Fruit fly (Drosophila melanogaster) whole organism, embryonic: Measurements from ENCODE around the gene CG8159.
A peak's percentile ranks its signal among the peaks of the same experiment; 100 is the strongest.

Source experiments
- Antp ChIP-seq: fragments of 200-800 bp; sonication (Bioruptor generic); optimal IDR thresholded peaks from 3 replicates; lab custom pipeline; 2016; ENCODE audit warnings: missing biosample characterization, missing genetic modification characterization
- Atf6 ChIP-seq: fragments of 200-800 bp; sonication (Bioruptor generic); IDR thresholded peaks from 2 replicates; pipeline ENCODE4 v1.3.6; 2022; ENCODE audit warnings: missing biosample characterization, missing genetic modification characterization
- Bteb2 ChIP-seq: fragments of 200-800 bp; sonication (Bioruptor generic); optimal IDR thresholded peaks from 2 replicates; lab custom pipeline; 2016; ENCODE audit warnings: missing biosample characterization, missing genetic modification characterization
- CG10979 ChIP-seq: fragments of 200-800 bp; sonication (Bioruptor generic); optimal IDR thresholded peaks from 2 replicates; lab custom pipeline; 2018; ENCODE audit warnings: missing biosample characterization, mild to moderate bottlenecking, missing genetic modification characterization, moderate library complexity
- CG12391 ChIP-seq: fragments of 200-800 bp; sonication (Bioruptor generic); optimal IDR thresholded peaks from 3 replicates; lab custom pipeline; 2018; ENCODE audit warnings: missing biosample characterization, mild to moderate bottlenecking, missing genetic modification characterization, moderate library complexity
- CG14441 ChIP-seq: fragments of 200-800 bp; sonication (Bioruptor generic); IDR thresholded peaks from 2 replicates; pipeline ENCODE4 v1.3.6; 2022; ENCODE audit warnings: missing biosample characterization, missing genetic modification characterization
- CG14710 ChIP-seq: fragments of 200-800 bp; sonication (Bioruptor generic); optimal IDR thresholded peaks from 3 replicates; lab custom pipeline; 2019; ENCODE audit warnings: missing biosample characterization, mild to moderate bottlenecking, missing genetic modification characterization, moderate library complexity
- CG15601 ChIP-seq: fragments of 200-800 bp; sonication (Bioruptor generic); optimal IDR thresholded peaks from 3 replicates; lab custom pipeline; 2019; ENCODE audit warnings: missing biosample characterization, mild to moderate bottlenecking, missing genetic modification characterization, moderate library complexity
- CG17186 ChIP-seq: fragments of 200-800 bp; sonication (Bioruptor generic); optimal IDR thresholded peaks from 3 replicates; lab custom pipeline; 2017; ENCODE audit warnings: missing biosample characterization, missing genetic modification reagents, missing genetic modification characterization
- CG17359 ChIP-seq: fragments of 200-800 bp; sonication (Bioruptor generic); optimal IDR thresholded peaks from 3 replicates; lab custom pipeline; 2018; ENCODE audit warnings: missing biosample characterization, mild to moderate bottlenecking, missing genetic modification characterization, moderate library complexity
- CG17361 ChIP-seq: fragments of 200-800 bp; sonication (Bioruptor generic); IDR thresholded peaks from 3 replicates; pipeline ENCODE4 v1.3.6; 2022; ENCODE audit warnings: missing biosample characterization, missing genetic modification characterization
- CG18599 ChIP-seq: fragments of 200-800 bp; sonication (Bioruptor generic); optimal IDR thresholded peaks from 3 replicates; lab custom pipeline; 2017; ENCODE audit warnings: missing biosample characterization, missing genetic modification characterization, mild to moderate bottlenecking, moderate library complexity, missing genetic modification reagents
- CG2712 ChIP-seq: fragments of 200-800 bp; optimal IDR thresholded peaks from 3 replicates; lab custom pipeline; 2019; ENCODE audit warnings: missing biosample characterization, mild to moderate bottlenecking, missing genetic modification characterization, moderate library complexity
- CG3065 ChIP-seq: fragments of 200-800 bp; sonication (Bioruptor generic); optimal IDR thresholded peaks from 2 replicates; lab custom pipeline; 2016; ENCODE audit warnings: missing biosample characterization, missing genetic modification characterization
- CG31365 ChIP-seq: fragments of 200-800 bp; sonication (Bioruptor generic); optimal IDR thresholded peaks from 2 replicates; lab custom pipeline; 2018; ENCODE audit warnings: missing biosample characterization, mild to moderate bottlenecking, missing genetic modification characterization
- CG6254 ChIP-seq: fragments of 200-800 bp; sonication (Bioruptor generic); optimal IDR thresholded peaks from 3 replicates; lab custom pipeline; 2017; ENCODE audit warnings: mild to moderate bottlenecking, missing biosample characterization, missing genetic modification reagents, missing genetic modification characterization
- CG8478 ChIP-seq: fragments of >200 bp; optimal IDR thresholded peaks from 2 replicates; lab custom pipeline; 2018
- CG9727 ChIP-seq: fragments of 200-800 bp; sonication (Bioruptor generic); optimal IDR thresholded peaks from 3 replicates; lab custom pipeline; 2017; ENCODE audit warnings: missing biosample characterization, mild to moderate bottlenecking, missing genetic modification characterization
- CkIIα-i1 ChIP-seq: fragments of 200-800 bp; sonication (Bioruptor generic); IDR thresholded peaks from 2 replicates; pipeline ENCODE4 v1.3.6; 2022; ENCODE audit warnings: missing biosample characterization, missing genetic modification characterization
- Dp ChIP-seq: fragments of 200-800 bp; sonication (Bioruptor generic); optimal IDR thresholded peaks from 2 replicates; lab custom pipeline; 2018; ENCODE audit warnings: missing biosample characterization, mild to moderate bottlenecking, missing genetic modification characterization, moderate library complexity
- ERR ChIP-seq: fragments of 200-800 bp; sonication (Bioruptor generic); optimal IDR thresholded peaks from 2 replicates; lab custom pipeline; 2016; ENCODE audit warnings: missing biosample characterization, missing genetic modification characterization
- Gsc ChIP-seq: fragments of 200-800 bp; sonication (Bioruptor generic); IDR thresholded peaks from 2 replicates; pipeline ENCODE4 v1.3.6; 2022; ENCODE audit warnings: missing biosample characterization, missing genetic modification characterization
- Hsf ChIP-seq: fragments of 200-800 bp; sonication (Bioruptor generic); optimal IDR thresholded peaks from 3 replicates; lab custom pipeline; 2016; ENCODE audit warnings: missing biosample characterization, missing genetic modification characterization
- Ptx1 ChIP-seq: fragments of 200-800 bp; sonication (Bioruptor generic); IDR thresholded peaks from 2 replicates; pipeline ENCODE4 v1.3.6; 2022; ENCODE audit warnings: missing biosample characterization, missing genetic modification characterization
- Stat92E ChIP-seq, 3 experiments: fragments of >200 bp in 2 of 3; fragments of 200-800 bp in 1 of 3; sonication (Bioruptor generic) in 1 of 3; optimal IDR thresholded peaks; 2 replicates each; lab custom pipeline; 2017 to 2019; ENCODE audit warnings: missing biosample characterization in 3 of 3, missing genetic modification characterization in 3 of 3, mild to moderate bottlenecking in 1 of 3, moderate library complexity in 1 of 3
- Xbp1 ChIP-seq: fragments of 200-800 bp; sonication (Bioruptor generic); optimal IDR thresholded peaks from 3 replicates; lab custom pipeline; 2016; ENCODE audit warnings: missing biosample characterization, mild to moderate bottlenecking, missing genetic modification characterization
- aop ChIP-seq: fragments of 200-800 bp; sonication (Bioruptor generic); IDR thresholded peaks from 2 replicates; pipeline ENCODE4 v1.3.6; 2022; ENCODE audit warnings: missing biosample characterization, missing genetic modification characterization
- btn ChIP-seq: fragments of 200-800 bp; sonication (Bioruptor generic); optimal IDR thresholded peaks from 2 replicates; lab custom pipeline; 2016; ENCODE audit warnings: missing biosample characterization, missing genetic modification characterization
- cg ChIP-seq: fragments of 200-800 bp; sonication (Bioruptor generic); optimal IDR thresholded peaks from 3 replicates; lab custom pipeline; 2019; ENCODE audit warnings: missing biosample characterization, mild to moderate bottlenecking, missing genetic modification characterization, moderate library complexity
- chn ChIP-seq: fragments of 200-800 bp; sonication (Bioruptor generic); optimal IDR thresholded peaks from 2 replicates; lab custom pipeline; 2016; ENCODE audit warnings: missing biosample characterization, missing genetic modification characterization
- ci ChIP-seq: fragments of 200-800 bp; sonication (Bioruptor generic); IDR thresholded peaks from 3 replicates; pipeline ENCODE4 v1.3.6; 2022; ENCODE audit warnings: missing biosample characterization, missing genetic modification characterization
- dmrt99B ChIP-seq: fragments of 200-800 bp; sonication (Bioruptor generic); optimal IDR thresholded peaks from 2 replicates; lab custom pipeline; 2018; ENCODE audit warnings: missing biosample characterization, mild to moderate bottlenecking, missing genetic modification characterization, moderate library complexity
- dysf ChIP-seq: fragments of 200-800 bp; sonication (Bioruptor generic); IDR thresholded peaks from 3 replicates; pipeline ENCODE4 v1.3.6; 2022; ENCODE audit warnings: missing biosample characterization, missing genetic modification characterization
- ftz-f1 ChIP-seq: fragments of 200-800 bp; sonication (Bioruptor generic); optimal IDR thresholded peaks from 2 replicates; lab custom pipeline; 2016; ENCODE audit warnings: missing biosample characterization, missing genetic modification characterization
- gfzf ChIP-seq: fragments of 200-800 bp; sonication (Bioruptor generic); optimal IDR thresholded peaks from 2 replicates; lab custom pipeline; 2016; ENCODE audit warnings: missing biosample characterization, mild to moderate bottlenecking, missing genetic modification characterization, moderate library complexity
- kay ChIP-seq: fragments of 200-800 bp; sonication (Bioruptor generic); optimal IDR thresholded peaks from 2 replicates; lab custom pipeline; 2016; ENCODE audit warnings: missing biosample characterization, missing genetic modification characterization
- maf-S ChIP-seq: fragments of 200-800 bp; sonication (Bioruptor generic); optimal IDR thresholded peaks from 2 replicates; lab custom pipeline; 2016; ENCODE audit warnings: missing biosample characterization, missing genetic modification characterization
- nmo ChIP-seq: fragments of 200-800 bp; sonication (Bioruptor generic); optimal IDR thresholded peaks from 2 replicates; lab custom pipeline; 2018; ENCODE audit warnings: missing biosample characterization, mild to moderate bottlenecking, missing genetic modification characterization, moderate library complexity
- pita ChIP-seq: fragments of 200-800 bp; sonication (Bioruptor generic); optimal IDR thresholded peaks from 2 replicates; lab custom pipeline; 2017; ENCODE audit warnings: missing biosample characterization, mild to moderate bottlenecking, missing genetic modification characterization
- pnt ChIP-seq: fragments of 200-800 bp; sonication (Bioruptor generic); optimal IDR thresholded peaks from 3 replicates; lab custom pipeline; 2016; ENCODE audit warnings: missing biosample characterization, missing genetic modification characterization
- sna ChIP-seq: fragments of 200-800 bp; sonication (Bioruptor generic); IDR thresholded peaks from 2 replicates; pipeline ENCODE4 v1.3.6; 2022; ENCODE audit warnings: missing biosample characterization, missing genetic modification characterization; ENCODE audit not compliant: partially characterized antibody
- sr ChIP-seq: fragments of 200-800 bp; sonication (Bioruptor generic); IDR thresholded peaks from 3 replicates; pipeline ENCODE4 v1.3.6; 2022; ENCODE audit warnings: missing biosample characterization, missing genetic modification characterization
- tin ChIP-seq: fragments of 200-800 bp; sonication (Bioruptor generic); optimal IDR thresholded peaks from 3 replicates; lab custom pipeline; 2016; ENCODE audit warnings: missing biosample characterization, missing genetic modification characterization
- toy ChIP-seq: fragments of 200-800 bp; sonication (Bioruptor generic); IDR thresholded peaks from 2 replicates; pipeline ENCODE4 v1.3.6; 2022; ENCODE audit warnings: missing biosample characterization, missing genetic modification characterization
- ttk ChIP-seq: fragments of 200-800 bp; sonication (Bioruptor generic); IDR thresholded peaks from 2 replicates; pipeline ENCODE4 v2.1.2; 2022; ENCODE audit warnings: missing biosample characterization, missing genetic modification characterization
- usp ChIP-seq: fragments of >200 bp; optimal IDR thresholded peaks from 2 replicates; lab custom pipeline; 2017; ENCODE audit warnings: missing biosample characterization, missing genetic modification characterization
- zfh1 ChIP-seq: fragments of 200-800 bp; sonication (Bioruptor generic); IDR thresholded peaks from 3 replicates; pipeline ENCODE4 v1.3.6; 2022; ENCODE audit warnings: missing biosample characterization, missing genetic modification characterization

The CG8159 gene

DNA sequence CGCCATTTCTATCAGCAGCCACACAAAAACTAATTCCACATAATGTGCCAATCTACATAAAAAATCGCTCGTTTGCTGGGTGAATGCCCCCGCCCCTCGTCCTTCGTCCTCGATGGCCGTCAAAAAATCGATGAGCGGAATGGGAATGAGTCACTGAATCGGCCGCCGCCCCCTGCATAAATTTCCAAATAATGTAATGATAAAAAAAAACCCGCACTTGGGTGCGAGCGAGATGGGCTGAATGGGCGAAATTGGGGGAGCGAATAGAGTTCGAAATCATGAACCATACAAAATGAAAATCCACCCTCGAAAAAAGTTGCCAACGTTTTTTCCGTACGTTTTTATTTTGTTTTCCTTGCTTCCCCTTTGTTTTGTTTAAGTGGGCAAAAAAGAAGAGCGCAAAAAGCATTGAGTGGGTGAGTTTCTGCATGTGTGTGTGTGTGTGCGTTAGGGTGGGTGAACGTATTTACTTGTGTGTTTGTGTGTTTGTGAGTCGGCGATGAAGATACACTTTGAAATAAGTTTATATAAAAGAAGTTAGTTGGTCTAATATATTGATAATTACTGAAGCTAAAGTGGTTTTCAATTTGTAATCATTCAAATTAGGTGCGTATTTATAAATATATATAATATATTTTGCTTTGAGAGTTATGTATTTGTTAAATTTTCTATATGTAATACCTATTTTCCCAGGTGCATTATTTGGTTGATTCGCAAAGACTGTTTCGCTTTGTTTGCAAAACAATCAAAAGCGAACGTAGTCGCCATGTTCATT, 21.1 kb upstream of the CG8159 start (continued):
- TF ChIP-seq CG14710 (tag; lab: Kevin White, UChicago) (no peak), CG12391 (tag; lab: Kevin White, UChicago) (peak; percentile 1), usp (GFP tag; lab: Kevin White, UChicago) (no peak), CG8478 (lab: Kevin White, UChicago) (no peak), CG14441 (no peak), nmo (GFP tag; lab: Kevin White, UChicago) (no peak), kay (GFP tag; lab: Kevin White, UChicago) (no peak), Xbp1 (no peak), CG2712 (tag; lab: Kevin White, UChicago) (peak; percentile 16), CG18599 (peak; percentile 17), btn (GFP tag; lab: Kevin White, UChicago) (no peak), gfzf (GFP tag; lab: Kevin White, UChicago) (no peak), sr (GFP tag; lab: Robert Waterston, UW) (peak; percentile 59), Hsf (no peak), aop (no peak), pnt (GFP tag; lab: Kevin White, UChicago) (no peak), ERR (GFP tag; lab: Kevin White, UChicago) (no peak)

DNA sequence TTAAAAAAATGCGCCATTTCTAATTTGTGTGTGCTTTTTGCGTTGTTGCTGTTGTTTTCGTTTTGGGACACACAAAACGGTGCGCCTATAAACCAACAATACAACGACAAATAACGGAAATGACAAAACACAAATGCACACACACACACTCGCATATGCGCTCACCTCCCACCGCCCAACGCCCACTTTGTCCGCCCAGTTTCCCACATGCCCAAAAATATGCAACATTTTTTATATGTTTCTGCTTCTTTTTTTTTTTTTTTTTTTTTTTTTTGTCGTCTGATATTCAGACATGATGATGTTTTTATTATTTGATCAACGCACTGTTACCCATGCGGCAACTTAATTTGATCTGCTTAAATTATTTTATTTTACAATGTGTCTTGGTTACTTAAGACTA, 19.5 kb upstream of the CG8159 start:
- TF ChIP-seq dysf (GFP tag; lab: Robert Waterston, UW), result no peak
- peak; percentile 47; the same call in 1 of the 3 replicates for TF ChIP-seq ci
- TF ChIP-seq chn (GFP tag; lab: Kevin White, UChicago), result peak; percentile 68
- no peak for TF ChIP-seq sna (GFP tag; lab: Robert Waterston, UW)
- peak; percentile 42 for TF ChIP-seq cg (GFP tag; lab: Kevin White, UChicago)
- TF ChIP-seq CG3065 (GFP tag; lab: Kevin White, UChicago), result peak; percentile 78
- peak; percentile 81 for TF ChIP-seq CG17359
- 0 out of 2 replicates have a peak, but pooled peaks have one; percentile 22 for TF ChIP-seq ttk (GFP tag; lab: Robert Waterston, UW)
- TF ChIP-seq, all 482 proteins: peak for 6

DNA sequence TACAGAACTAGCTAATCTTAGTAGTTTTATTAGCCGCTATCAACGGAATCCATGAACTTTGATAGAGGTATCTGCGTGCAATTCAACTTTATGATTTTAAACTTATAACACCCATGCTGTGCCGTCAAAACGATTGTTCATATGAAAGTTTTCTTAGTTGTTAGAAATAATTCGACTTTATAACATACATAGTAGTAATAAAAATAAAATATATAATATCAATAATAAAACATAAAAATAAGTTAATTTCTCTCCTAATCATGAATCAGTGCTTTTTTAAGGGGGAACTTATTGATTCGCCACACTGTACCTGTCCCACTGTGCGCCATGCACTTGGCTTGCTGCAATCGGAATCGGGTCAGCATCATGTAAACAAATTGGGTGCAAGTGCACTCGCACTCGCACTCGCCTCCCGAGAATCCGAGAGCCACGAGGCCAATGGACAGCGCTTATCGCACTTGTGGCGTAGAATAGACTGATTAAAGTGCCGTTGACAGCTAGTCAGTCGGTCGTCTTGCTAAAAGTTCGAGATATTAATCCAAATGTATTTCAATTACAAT, 14.7 kb upstream of the CG8159 start:
- TF ChIP-seq CG17361 (GFP tag; lab: Robert Waterston, UW) (no peak), toy (no peak), Stat92E (GFP tag; optimal IDR thresholded peaks at IDR 0.05; lab: Kevin White, UChicago) (no peak), CkIIα-i1 (no peak), CG17359 (peak; percentile 36), Hsf (no peak), Dp (GFP tag; lab: Kevin White, UChicago) (no peak), CG9727 (GFP tag; lab: Kevin White, UChicago) (no peak), maf-S (GFP tag; lab: Kevin White, UChicago) (no peak), ttk (GFP tag; lab: Robert Waterston, UW) (peak; percentile 42), Bteb2 (GFP tag; lab: Kevin White, UChicago) (no peak), CG15601 (tag; lab: Kevin White, UChicago) (peak; percentile 4), tin (GFP tag; lab: Kevin White, UChicago) (no peak), Ptx1 (peak; percentile 32; the same call in 1 of the 2 replicates), Antp (GFP tag; lab: Kevin White, UChicago) (no peak), CG31365 (no peak), Gsc (no peak), CG17186 (GFP tag; lab: Kevin White, UChicago) (no peak), dmrt99B (tag; lab: Kevin White, UChicago) (peak; percentile 41), Atf6 (GFP tag; lab: Robert Waterston, UW) (no peak), zfh1 (GFP tag; lab: Robert Waterston, UW) (0 out of 3 replicates have a peak, but pooled peaks have one; percentile 3), CG6254 (no peak), pita (GFP tag; lab: Kevin White, UChicago) (no peak), ftz-f1 (GFP tag; lab: Kevin White, UChicago) (no peak), CG10979 (tag; lab: Kevin White, UChicago) (peak; percentile 18)
